Worm (Caenorhabditis elegans) whole organism, midembryonic: ENCODE results near the gene W06G6.15.

Experiments used
- flt-1 ChIP-seq: fragments of 200-800 bp; sonication (Bioruptor generic); IDR thresholded peaks from 2 replicates; pipeline ENCODE4 v1.3.6; 2022; ENCODE audit warnings: missing genetic modification characterization, missing compliant biosample characterization
- tab-1 ChIP-seq: fragments of 200-800 bp; sonication (Bioruptor generic); IDR thresholded peaks from 2 replicates; pipeline ENCODE4 v1.3.6; 2022; ENCODE audit warnings: missing genetic modification characterization, missing compliant biosample characterization

DNA sequence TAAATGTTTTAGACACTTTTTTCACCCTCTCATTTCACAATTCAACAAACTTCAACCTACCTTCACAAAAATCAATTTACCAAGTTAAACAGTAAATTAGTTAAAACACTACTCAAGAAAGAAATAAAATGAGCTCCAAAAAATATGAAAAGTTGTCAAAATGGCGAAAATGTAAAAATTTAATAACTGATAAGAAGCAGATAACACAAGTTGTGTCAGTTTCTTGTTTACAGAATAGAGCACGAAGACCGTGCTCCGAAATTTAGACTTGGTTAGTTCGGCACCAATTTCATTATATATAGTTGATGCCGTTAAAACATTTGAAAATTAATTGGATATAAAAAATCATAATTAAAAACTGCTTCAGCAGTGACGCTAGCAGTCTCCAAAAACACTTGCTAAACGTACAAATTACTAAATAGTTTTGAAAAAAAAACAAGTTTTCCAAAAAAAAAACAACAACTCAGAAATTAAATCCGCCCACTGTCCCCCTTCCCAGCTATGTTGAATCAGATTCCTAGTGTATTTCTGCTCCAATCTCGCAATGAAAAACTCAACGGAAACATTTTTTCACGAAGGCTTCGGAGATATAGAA is 43.5 kb upstream of the W06G6.15 start, which contains the start of gene srw-54:
- TF ChIP-seq tab-1 (GFP tag; lab: Robert Waterston, UW) (no peak), flt-1 (no peak)
